Worm (Caenorhabditis elegans): Measurements from ENCODE around the gene srbc-16.

Gene srbc-16

ce11 chrV:2215352-2215751, 33.5 kb downstream of the srbc-16 start, which contains the start of gene nstp-8:
nstp-8 (plus strand) TSS chrV:2215652.
- no peak for TF ChIP-seq unc-62 (GFP tag; optimal IDR thresholded peaks at IDR 0.05)
- TF ChIP-seq flh-1 (GFP tag; optimal IDR thresholded peaks at IDR 0.05): no peak
- no peak for TF ChIP-seq sem-2 (GFP tag; optimal IDR thresholded peaks at IDR 0.05)
- no peak for TF ChIP-seq elt-3 (tag; optimal IDR thresholded peaks at IDR 0.05)
- TF ChIP-seq ztf-11 (tag; optimal IDR thresholded peaks at IDR 0.05): no peak
- TF ChIP-seq elt-1 (tag; optimal IDR thresholded peaks at IDR 0.05; ENCODE audit: borderline replicate concordance, insufficient read depth): no peak
- TF ChIP-seq ceh-83 (GFP tag; optimal IDR thresholded peaks at IDR 0.05): no peak
- TF ChIP-seq unc-39 (tag; optimal IDR thresholded peaks at IDR 0.05): no peak
- no peak for TF ChIP-seq lsy-2 (tag; optimal IDR thresholded peaks at IDR 0.05)
- TF ChIP-seq cnd-1 (tag; optimal IDR thresholded peaks at IDR 0.05): no peak
- no peak for TF ChIP-seq blmp-1 (tag; optimal IDR thresholded peaks at IDR 0.05)
- no peak for TF ChIP-seq ceh-39 (tag; optimal IDR thresholded peaks at IDR 0.05)
- TF ChIP-seq nhr-237 (tag; optimal IDR thresholded peaks at IDR 0.05): no peak
- TF ChIP-seq zip-8 (tag; optimal IDR thresholded peaks at IDR 0.05): no peak
- no peak for TF ChIP-seq mep-1 (tag; optimal IDR thresholded peaks at IDR 0.05)
- no peak for TF ChIP-seq bed-3 (GFP tag; optimal IDR thresholded peaks at IDR 0.05)
- no peak for TF ChIP-seq M03D4.4 (tag; optimal IDR thresholded peaks at IDR 0.05)

DNA sequence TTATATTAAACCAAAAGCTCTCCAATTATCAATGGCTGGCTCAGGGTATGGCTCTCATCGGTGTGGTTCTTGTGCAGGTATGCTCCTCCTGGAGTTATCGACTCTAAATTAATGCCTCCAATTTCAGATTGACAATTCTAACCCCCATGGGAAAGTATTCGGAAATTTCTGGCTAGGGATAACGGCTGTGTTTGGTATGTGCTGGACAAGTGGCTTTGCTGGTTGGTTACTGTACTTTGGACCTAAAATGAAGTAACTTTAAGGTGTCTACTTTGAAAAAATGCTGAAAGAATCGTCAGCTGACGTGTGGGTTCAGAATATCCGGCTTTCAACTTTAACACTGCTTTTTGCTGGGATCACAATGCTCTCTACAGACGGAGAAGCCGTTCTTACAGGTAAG, 35.1 kb downstream of the srbc-16 start:
- TF ChIP-seq mab-5 (tag; optimal IDR thresholded peaks at IDR 0.05): no peak
- no peak for TF ChIP-seq tbx-8 (GFP tag; optimal IDR thresholded peaks at IDR 0.05)
- no peak for TF ChIP-seq lin-13 (tag; optimal IDR thresholded peaks at IDR 0.05)
- TF ChIP-seq ham-2 (GFP tag; optimal IDR thresholded peaks at IDR 0.05): no peak
- no peak for TF ChIP-seq ces-1 (GFP tag; optimal IDR thresholded peaks at IDR 0.05)
- TF ChIP-seq sptf-1 (tag; optimal IDR thresholded peaks at IDR 0.05): no peak
- TF ChIP-seq lsy-2 (tag; optimal IDR thresholded peaks at IDR 0.05): no peak
- no peak for TF ChIP-seq nhr-28 (tag; optimal IDR thresholded peaks at IDR 0.05)
- TF ChIP-seq mep-1 (tag; optimal IDR thresholded peaks at IDR 0.05): no peak
- no peak for TF ChIP-seq snpc-4 (tag; optimal IDR thresholded peaks at IDR 0.05)
- no peak for TF ChIP-seq drap-1 (GFP tag; optimal IDR thresholded peaks at IDR 0.05)
- TF ChIP-seq ztf-11 (tag; optimal IDR thresholded peaks at IDR 0.05): no peak
- TF ChIP-seq ceh-43 (GFP tag; optimal IDR thresholded peaks at IDR 0.05): no peak
- TF ChIP-seq elt-3 (tag; optimal IDR thresholded peaks at IDR 0.05): no peak
- no peak for TF ChIP-seq nhr-237 (tag; optimal IDR thresholded peaks at IDR 0.05)
- no peak for TF ChIP-seq unc-39 (tag; optimal IDR thresholded peaks at IDR 0.05)
- no peak for TF ChIP-seq cnd-1 (tag; optimal IDR thresholded peaks at IDR 0.05)
- no peak for TF ChIP-seq flh-1 (GFP tag; optimal IDR thresholded peaks at IDR 0.05)
- no peak for TF ChIP-seq sem-2 (GFP tag; optimal IDR thresholded peaks at IDR 0.05)
- TF ChIP-seq nhr-2 (tag; optimal IDR thresholded peaks at IDR 0.05): no peak

- TF ChIP-seq lin-13 (tag; optimal IDR thresholded peaks at IDR 0.05) (no peak), lsy-2 (tag; optimal IDR thresholded peaks at IDR 0.05) (no peak), pha-4 (tag; optimal IDR thresholded peaks at IDR 0.05) (peak; percentile 89), nhr-237 (tag; optimal IDR thresholded peaks at IDR 0.05) (peak; percentile 44), elt-1 (tag; optimal IDR thresholded peaks at IDR 0.05; ENCODE audit: borderline replicate concordance, insufficient read depth) (no peak), ces-1 (GFP tag; optimal IDR thresholded peaks at IDR 0.05) (no peak), zip-8 (tag; optimal IDR thresholded peaks at IDR 0.05) (no peak), nhr-12 (tag; optimal IDR thresholded peaks at IDR 0.05) (no peak), ham-2 (GFP tag; optimal IDR thresholded peaks at IDR 0.05) (no peak), hlh-1 (tag; optimal IDR thresholded peaks at IDR 0.05) (no peak), nhr-2 (tag; optimal IDR thresholded peaks at IDR 0.05) (no peak)
Observed at ce11 chrV:2218803-2219202, 37.0 kb downstream of the srbc-16 start, which contains the start of gene nhr-56. nhr-56 (plus strand) TSS chrV:2219004.

- no peak for TF ChIP-seq elt-1 (tag; optimal IDR thresholded peaks at IDR 0.05; ENCODE audit: borderline replicate concordance, insufficient read depth)
- no peak for TF ChIP-seq unc-120 (tag; optimal IDR thresholded peaks at IDR 0.05; ENCODE audit: poor library complexity, severe bottlenecking)
- no peak for TF ChIP-seq bed-3 (GFP tag; optimal IDR thresholded peaks at IDR 0.05)
- no peak for TF ChIP-seq ceh-83 (GFP tag; optimal IDR thresholded peaks at IDR 0.05)
- no peak for TF ChIP-seq lin-13 (tag; optimal IDR thresholded peaks at IDR 0.05)
- no peak for TF ChIP-seq ceh-39 (tag; optimal IDR thresholded peaks at IDR 0.05)
- no peak for TF ChIP-seq ham-2 (GFP tag; optimal IDR thresholded peaks at IDR 0.05)
- no peak for TF ChIP-seq pha-4 (tag; optimal IDR thresholded peaks at IDR 0.05)
- TF ChIP-seq lsy-2 (tag; optimal IDR thresholded peaks at IDR 0.05): no peak
- no peak for TF ChIP-seq mls-2 (tag; optimal IDR thresholded peaks at IDR 0.05)
- TF ChIP-seq M03D4.4 (tag; optimal IDR thresholded peaks at IDR 0.05): no peak
- TF ChIP-seq mep-1 (tag; optimal IDR thresholded peaks at IDR 0.05): no peak
- no peak for TF ChIP-seq blmp-1 (tag; optimal IDR thresholded peaks at IDR 0.05)
- no peak for TF ChIP-seq nhr-237 (tag; optimal IDR thresholded peaks at IDR 0.05)
- no peak for TF ChIP-seq flh-1 (GFP tag; optimal IDR thresholded peaks at IDR 0.05)
- TF ChIP-seq ztf-11 (tag; optimal IDR thresholded peaks at IDR 0.05): no peak
- TF ChIP-seq mab-5 (tag; optimal IDR thresholded peaks at IDR 0.05): no peak
- no peak for TF ChIP-seq drap-1 (GFP tag; optimal IDR thresholded peaks at IDR 0.05)
- no peak for TF ChIP-seq nhr-28 (tag; optimal IDR thresholded peaks at IDR 0.05)
- no peak for TF ChIP-seq unc-62 (GFP tag; optimal IDR thresholded peaks at IDR 0.05)
Observed at ce11 chrV:2221764-2222163, 39.9 kb downstream of the srbc-16 start, which contains the start of gene nhr-128. nhr-128 (plus strand) TSS chrV:2222064.
